Fruit fly (Drosophila melanogaster): ENCODE measurements around the gene sta.

DNA sequence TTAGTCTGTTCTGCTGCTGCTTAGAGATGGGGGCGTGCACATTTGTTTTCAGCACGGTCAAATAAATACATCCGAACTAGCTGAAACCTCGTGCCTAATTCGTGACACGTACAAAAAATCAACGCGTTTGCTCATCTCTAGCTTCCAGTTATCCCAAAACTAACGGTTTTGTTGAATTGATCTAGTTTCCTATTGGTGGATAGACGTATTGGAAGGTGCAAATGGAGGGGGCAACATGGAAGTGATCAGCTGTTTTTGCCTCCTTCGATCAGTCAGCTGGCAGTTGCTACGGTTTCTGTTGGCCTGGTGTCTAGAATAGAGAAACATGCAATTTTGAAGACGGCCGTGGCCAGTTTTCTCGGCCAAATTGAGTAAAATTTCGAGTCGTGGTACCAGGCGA is 34.4 kb upstream of the sta start:
- TF ChIP-seq CG8478 (optimal IDR thresholded peaks at IDR 0.05) (no peak), Dll (optimal IDR thresholded peaks at IDR 0.05) (no peak), pan (optimal IDR thresholded peaks at IDR 0.05) (no peak), usp (GFP tag; optimal IDR thresholded peaks at IDR 0.05) (no peak), psq (optimal IDR thresholded peaks at IDR 0.05) (no peak), EcR (GFP tag; optimal IDR thresholded peaks at IDR 0.05) (no peak)
